Worm (Caenorhabditis elegans): ENCODE data around the gene T07A9.12.

DNA sequence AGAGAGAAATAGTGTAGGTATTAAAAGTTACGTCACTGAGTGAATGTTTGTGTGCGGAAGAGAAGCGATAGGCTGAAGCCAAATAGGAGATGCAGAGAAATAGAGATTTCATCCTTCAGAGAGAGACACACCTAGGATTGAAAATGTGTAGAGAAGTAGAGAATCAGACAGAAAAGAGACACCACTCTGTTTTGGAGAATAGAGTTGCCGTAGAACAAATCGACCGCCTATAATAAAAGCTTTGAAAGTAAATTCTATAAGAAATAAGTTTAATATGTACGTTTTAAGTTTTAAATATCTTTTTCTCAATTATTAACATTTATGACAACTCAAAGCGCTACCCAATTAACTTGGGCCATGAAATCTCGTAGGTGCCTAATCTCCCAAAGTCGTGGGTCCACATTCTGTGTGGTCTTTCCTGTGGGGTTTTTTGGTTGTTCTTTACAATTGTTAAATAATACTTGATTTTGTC is at the start of gene T07A9.12:
- TF ChIP-seq ref-1 (GFP tag; conservative IDR thresholded peaks at IDR 0.05) (no peak), tab-1 (GFP tag; IDR thresholded peaks at IDR 0.05) (no peak), T22C8.4 (GFP tag; IDR thresholded peaks at IDR 0.05) (no peak), flt-1 (GFP tag; IDR thresholded peaks at IDR 0.05) (0 out of 2 replicates have a peak, but pooled peaks have one; percentile 39), cog-1 (tag; optimal IDR thresholded peaks at IDR 0.05) (peak; percentile 77), ztf-23 (GFP tag; IDR thresholded peaks at IDR 0.05) (no peak), med-1 (GFP tag; optimal IDR thresholded peaks at IDR 0.05; ENCODE audit: insufficient read depth) (no peak)

Measured in whole organism, midembryonic.